Fruit fly (Drosophila melanogaster): ENCODE results near the gene FucTB.

Gene FucTB

DNA sequence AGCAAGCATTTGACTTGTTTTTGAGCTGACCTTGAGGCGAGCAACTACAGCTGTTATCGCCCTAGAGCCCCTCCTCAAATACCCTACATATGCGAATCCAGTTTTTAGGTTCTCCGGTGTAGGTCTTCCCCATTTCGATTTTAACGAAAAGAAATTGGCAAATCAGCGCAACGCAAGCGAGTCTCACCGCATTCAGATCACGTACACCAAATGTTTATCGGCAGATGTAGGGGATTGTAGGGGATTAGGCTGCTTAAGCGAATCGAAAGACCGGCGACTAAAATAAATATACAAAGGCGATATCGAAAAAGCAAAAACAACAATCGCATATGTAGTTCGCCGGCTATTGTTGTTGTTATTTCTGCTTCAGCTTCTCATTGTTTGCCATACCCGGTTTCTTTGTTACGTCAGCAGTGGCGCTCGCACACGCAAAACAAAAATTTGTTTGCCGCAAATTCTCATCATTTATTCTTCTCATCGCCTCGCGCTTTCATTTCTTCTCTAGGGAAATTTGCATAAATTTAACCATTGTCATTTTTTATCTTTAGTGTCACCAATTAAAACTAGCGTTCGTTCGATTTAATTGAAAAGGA lies 42.7 kb downstream of the FucTB start (continued):
- peak; percentile 14 for TF ChIP-seq CG7987 (GFP tag; optimal IDR thresholded peaks at IDR 0.05)
- TF ChIP-seq bowl (GFP tag; IDR thresholded peaks at IDR 0.05): no peak
- TF ChIP-seq al (GFP tag; IDR thresholded peaks at IDR 0.05): peak; percentile 74
- TF ChIP-seq CG1792 (GFP tag; optimal IDR thresholded peaks at IDR 0.05): peak; percentile 64
- TF ChIP-seq croc (GFP tag; conservative IDR thresholded peaks at IDR 0.05): no peak
- TF ChIP-seq ranshi (GFP tag; IDR thresholded peaks at IDR 0.05): peak; percentile 72
- peak; percentile 18 for TF ChIP-seq CG3163 (GFP tag; optimal IDR thresholded peaks at IDR 0.05)
- TF ChIP-seq CG42726 (GFP tag; IDR thresholded peaks at IDR 0.05; ENCODE audit: partially characterized antibody): no peak
- TF ChIP-seq CG4360 (GFP tag; IDR thresholded peaks at IDR 0.05): no peak
- TF ChIP-seq NFAT (GFP tag; IDR thresholded peaks at IDR 0.05): peak; percentile 86
- peak; percentile 6 for TF ChIP-seq odd (GFP tag; optimal IDR thresholded peaks at IDR 0.05)
- peak; percentile 24 for TF ChIP-seq CG17568 (GFP tag; optimal IDR thresholded peaks at IDR 0.05)
- no peak for TF ChIP-seq ac (GFP tag; optimal IDR thresholded peaks at IDR 0.05)
- TF ChIP-seq kay (GFP tag; optimal IDR thresholded peaks at IDR 0.05): peak; percentile 4
- TF ChIP-seq Six4 (GFP tag; optimal IDR thresholded peaks at IDR 0.05): peak; percentile 18
- TF ChIP-seq nau (GFP tag; optimal IDR thresholded peaks at IDR 0.05): peak; percentile 29
- TF ChIP-seq Atf3 (GFP tag; optimal IDR thresholded peaks at IDR 0.05): peak; percentile 55
- peak; percentile 29; the same call in 1 of the 2 replicates for TF ChIP-seq CG16779 (GFP tag; IDR thresholded peaks at IDR 0.05)
- no peak for TF ChIP-seq salm (tag; optimal IDR thresholded peaks at IDR 0.05)
- peak; percentile 45 for TF ChIP-seq Mes4 (GFP tag; optimal IDR thresholded peaks at IDR 0.05)
- no peak for TF ChIP-seq CG17912 (GFP tag; optimal IDR thresholded peaks at IDR 0.05)
- peak in 1 of 2 experiments; percentile 14 for TF ChIP-seq crp (GFP tag; optimal IDR thresholded peaks at IDR 0.05)
- TF ChIP-seq CG3281 (GFP tag; optimal IDR thresholded peaks at IDR 0.05): peak; percentile 71
- TF ChIP-seq zen (tag; optimal IDR thresholded peaks at IDR 0.05): peak; percentile 21
- TF ChIP-seq CG10979 (tag; optimal IDR thresholded peaks at IDR 0.05): no peak
- TF ChIP-seq seq (GFP tag; IDR thresholded peaks at IDR 0.05): peak; percentile 47; the same call in 1 of the 2 replicates
- peak; percentile 56 for TF ChIP-seq repo (GFP tag; optimal IDR thresholded peaks at IDR 0.05)
- no peak for TF ChIP-seq CG6854 (GFP tag; optimal IDR thresholded peaks at IDR 0.05)
- 0 out of 2 replicates have a peak, but pooled peaks have one; percentile 19 for TF ChIP-seq CG31441 (GFP tag; IDR thresholded peaks at IDR 0.05)
- TF ChIP-seq Myb (GFP tag; optimal IDR thresholded peaks at IDR 0.05): peak; percentile 71
- TF ChIP-seq CG14441 (GFP tag; IDR thresholded peaks at IDR 0.05): peak; percentile 75
- TF ChIP-seq tap (tag; optimal IDR thresholded peaks at IDR 0.05): no peak
- TF ChIP-seq CG4854 (GFP tag; optimal IDR thresholded peaks at IDR 0.05): peak; percentile 44
- peak; percentile 12 for TF ChIP-seq jing (GFP tag; optimal IDR thresholded peaks at IDR 0.05)
- peak; percentile 59 for TF ChIP-seq pum (GFP tag; optimal IDR thresholded peaks at IDR 0.05)
- peak; percentile 60 for TF ChIP-seq Usf (GFP tag; optimal IDR thresholded peaks at IDR 0.05)
- TF ChIP-seq Dip3 (GFP tag; optimal IDR thresholded peaks at IDR 0.05): peak; percentile 91
- peak; percentile 1 for TF ChIP-seq CG2116 (GFP tag; optimal IDR thresholded peaks at IDR 0.05)
- TF ChIP-seq CG32767 (GFP tag; IDR thresholded peaks at IDR 0.05): no peak
- peak; percentile 18 for TF ChIP-seq Sry-δ (GFP tag; optimal IDR thresholded peaks at IDR 0.05)
- TF ChIP-seq Hey (tag; optimal IDR thresholded peaks at IDR 0.05): no peak
- TF ChIP-seq hkb (optimal IDR thresholded peaks at IDR 0.05): no peak
- TF ChIP-seq hkb (GFP tag; IDR thresholded peaks at IDR 0.05): peak; percentile 69
- peak; percentile 69 for TF ChIP-seq PHDP (tag; optimal IDR thresholded peaks at IDR 0.05)
- peak; percentile 61 for TF ChIP-seq CG8944 (GFP tag; optimal IDR thresholded peaks at IDR 0.05)
- TF ChIP-seq Oli (tag; optimal IDR thresholded peaks at IDR 0.05): peak; percentile 68
- TF ChIP-seq tx (GFP tag; optimal IDR thresholded peaks at IDR 0.05): peak; percentile 74
- peak; percentile 67 for TF ChIP-seq CG11504 (tag; optimal IDR thresholded peaks at IDR 0.05)
- 0 out of 2 replicates have a peak, but pooled peaks have one; percentile 16 for TF ChIP-seq ara (GFP tag; IDR thresholded peaks at IDR 0.05)
- no peak for TF ChIP-seq lov (optimal IDR thresholded peaks at IDR 0.05)
- no peak for TF ChIP-seq lov (GFP tag; IDR thresholded peaks at IDR 0.05)
